Worm (Caenorhabditis elegans) whole organism, late embryonic: ENCODE data around the gene mltn-7.

Source experiments
- ets-4 ChIP-seq: sonication (generic microtip); optimal IDR thresholded peaks from 2 replicates; lab custom pipeline; 2016; ENCODE audit warnings: missing genetic modification characterization, missing compliant biosample characterization
- tbx-2 ChIP-seq: sonication (generic microtip); optimal IDR thresholded peaks from 2 replicates; lab custom pipeline; 2016; ENCODE audit warnings: missing genetic modification characterization, missing compliant biosample characterization

DNA sequence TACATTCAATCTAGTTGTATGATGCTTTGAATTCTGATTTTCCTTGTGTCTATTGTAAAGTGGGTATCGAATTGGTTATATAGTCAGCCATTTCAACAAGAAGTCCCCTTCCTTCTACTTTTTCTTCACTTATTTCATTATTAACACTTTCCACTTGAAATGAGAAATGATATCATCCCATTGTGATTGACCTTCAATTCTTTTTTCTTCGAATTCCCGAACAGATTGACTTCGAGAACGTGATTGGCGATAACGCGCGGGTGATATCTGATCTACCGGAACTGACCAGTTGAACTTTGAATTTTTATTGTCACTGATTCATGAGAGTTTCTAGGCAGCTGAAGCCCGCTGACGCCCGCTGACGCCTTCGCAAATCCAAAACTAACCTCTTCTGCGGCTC is 8.1 kb downstream of the mltn-7 start:
- TF ChIP-seq ets-4 (tag; lab: Kevin White, UChicago) (no peak), tbx-2 (tag; lab: Kevin White, UChicago) (no peak)
